Worm (Caenorhabditis elegans): ENCODE results near the gene M199.136.

M199.136 gene

ce11 chrIV:15118390-15118789, at the start of gene M199.136:
M199.136 (plus strand) TSS chrIV:15118690.
- TF ChIP-seq flt-1 (GFP tag; IDR thresholded peaks at IDR 0.05) (no peak), T22C8.4 (GFP tag; IDR thresholded peaks at IDR 0.05) (no peak), cog-1 (tag; optimal IDR thresholded peaks at IDR 0.05) (no peak), med-1 (GFP tag; optimal IDR thresholded peaks at IDR 0.05; ENCODE audit: insufficient read depth) (no peak), tab-1 (GFP tag; IDR thresholded peaks at IDR 0.05) (no peak), ztf-23 (GFP tag; IDR thresholded peaks at IDR 0.05) (no peak), klf-2 (GFP tag; conservative IDR thresholded peaks at IDR 0.05) (no peak), ref-1 (GFP tag; conservative IDR thresholded peaks at IDR 0.05) (no peak), ztf-29 (GFP tag; IDR thresholded peaks at IDR 0.05) (no peak)

ce11 chrIV:15068818-15069217, 49.7 kb upstream of the M199.136 start, which contains the start of gene srt-48:
srt-48 (minus strand) TSS chrIV:15068918.
- TF ChIP-seq flt-1 (GFP tag; IDR thresholded peaks at IDR 0.05) (no peak), tab-1 (GFP tag; IDR thresholded peaks at IDR 0.05) (no peak), med-1 (GFP tag; optimal IDR thresholded peaks at IDR 0.05; ENCODE audit: insufficient read depth) (no peak), ztf-29 (GFP tag; IDR thresholded peaks at IDR 0.05) (no peak), ztf-23 (GFP tag; IDR thresholded peaks at IDR 0.05) (no peak), klf-2 (GFP tag; conservative IDR thresholded peaks at IDR 0.05) (no peak), T22C8.4 (GFP tag; IDR thresholded peaks at IDR 0.05) (no peak)

- TF ChIP-seq ref-1 (GFP tag; conservative IDR thresholded peaks at IDR 0.05), result no peak
- TF ChIP-seq klf-2 (GFP tag; conservative IDR thresholded peaks at IDR 0.05), result no peak
- no peak for TF ChIP-seq flt-1 (GFP tag; IDR thresholded peaks at IDR 0.05)
- no peak for TF ChIP-seq cog-1 (tag; optimal IDR thresholded peaks at IDR 0.05)
- no peak for TF ChIP-seq ztf-29 (GFP tag; IDR thresholded peaks at IDR 0.05)
- no peak for TF ChIP-seq med-1 (GFP tag; optimal IDR thresholded peaks at IDR 0.05; ENCODE audit: insufficient read depth)
These were observed 44.1 kb upstream of the M199.136 start, which contains the start of gene srt-50 for ce11 chrIV:15074392-15074791. srt-50 (plus strand) TSS chrIV:15074692.

- TF ChIP-seq ztf-29 (GFP tag; IDR thresholded peaks at IDR 0.05), result no peak
- TF ChIP-seq cog-1 (tag; optimal IDR thresholded peaks at IDR 0.05), result no peak
- no peak for TF ChIP-seq med-1 (GFP tag; optimal IDR thresholded peaks at IDR 0.05; ENCODE audit: insufficient read depth)
- TF ChIP-seq tab-1 (GFP tag; IDR thresholded peaks at IDR 0.05), result no peak
- TF ChIP-seq klf-2 (GFP tag; conservative IDR thresholded peaks at IDR 0.05), result no peak
- no peak for TF ChIP-seq ref-1 (GFP tag; conservative IDR thresholded peaks at IDR 0.05)
- TF ChIP-seq flt-1 (GFP tag; IDR thresholded peaks at IDR 0.05), result no peak
- no peak for TF ChIP-seq T22C8.4 (GFP tag; IDR thresholded peaks at IDR 0.05)
- TF ChIP-seq ztf-23 (GFP tag; IDR thresholded peaks at IDR 0.05), result no peak
These were observed 20.2 kb upstream of the M199.136 start, which contains the start of gene srt-49 for ce11 chrIV:15098294-15098693. srt-49 (minus strand) TSS chrIV:15098394.

- no peak for TF ChIP-seq med-1 (GFP tag; optimal IDR thresholded peaks at IDR 0.05; ENCODE audit: insufficient read depth)
- TF ChIP-seq cog-1 (tag; optimal IDR thresholded peaks at IDR 0.05), result no peak
- TF ChIP-seq ztf-23 (GFP tag; IDR thresholded peaks at IDR 0.05), result no peak
- no peak for TF ChIP-seq tab-1 (GFP tag; IDR thresholded peaks at IDR 0.05)
- no peak for TF ChIP-seq T22C8.4 (GFP tag; IDR thresholded peaks at IDR 0.05)
- TF ChIP-seq ref-1 (GFP tag; conservative IDR thresholded peaks at IDR 0.05), result no peak
- TF ChIP-seq flt-1 (GFP tag; IDR thresholded peaks at IDR 0.05), result no peak
- TF ChIP-seq klf-2 (GFP tag; conservative IDR thresholded peaks at IDR 0.05), result no peak
- TF ChIP-seq ztf-29 (GFP tag; IDR thresholded peaks at IDR 0.05), result no peak
These were observed 15.2 kb upstream of the M199.136 start, which contains the start of gene srt-44 for ce11 chrIV:15103224-15103679. srt-44 (plus strand) TSS chrIV:15103629.

- no peak for TF ChIP-seq ref-1 (GFP tag; conservative IDR thresholded peaks at IDR 0.05)
- peak; percentile 92 for TF ChIP-seq cog-1 (tag; optimal IDR thresholded peaks at IDR 0.05)
These were observed 11.3 kb upstream of the M199.136 start for ce11 chrIV:15107218-15107617.

- TF ChIP-seq ztf-29 (GFP tag; IDR thresholded peaks at IDR 0.05) (no peak), klf-2 (GFP tag; conservative IDR thresholded peaks at IDR 0.05) (no peak), T22C8.4 (GFP tag; IDR thresholded peaks at IDR 0.05) (no peak), ref-1 (GFP tag; conservative IDR thresholded peaks at IDR 0.05) (no peak)
These were observed 10.0 kb upstream of the M199.136 start, which contains the start of gene M199.2 for ce11 chrIV:15108475-15108874. M199.2 (plus strand) TSS chrIV:15108775.

- TF ChIP-seq ztf-23 (GFP tag; IDR thresholded peaks at IDR 0.05) (no peak), flt-1 (GFP tag; IDR thresholded peaks at IDR 0.05) (no peak), cog-1 (tag; optimal IDR thresholded peaks at IDR 0.05) (no peak), klf-2 (GFP tag; conservative IDR thresholded peaks at IDR 0.05) (no peak), T22C8.4 (GFP tag; IDR thresholded peaks at IDR 0.05) (no peak), ztf-29 (GFP tag; IDR thresholded peaks at IDR 0.05) (no peak)
These were observed 5.4 kb upstream of the M199.136 start, which contains the start of gene M199.134 for ce11 chrIV:15113117-15113516. M199.134 (minus strand) TSS chrIV:15113217.

- TF ChIP-seq ztf-29 (GFP tag; IDR thresholded peaks at IDR 0.05), result no peak
- no peak for TF ChIP-seq cog-1 (tag; optimal IDR thresholded peaks at IDR 0.05)
- TF ChIP-seq med-1 (GFP tag; optimal IDR thresholded peaks at IDR 0.05; ENCODE audit: insufficient read depth), result no peak
- TF ChIP-seq klf-2 (GFP tag; conservative IDR thresholded peaks at IDR 0.05), result no peak
- no peak for TF ChIP-seq flt-1 (GFP tag; IDR thresholded peaks at IDR 0.05)
- no peak for TF ChIP-seq ref-1 (GFP tag; conservative IDR thresholded peaks at IDR 0.05)
- no peak for TF ChIP-seq tab-1 (GFP tag; IDR thresholded peaks at IDR 0.05)
- no peak for TF ChIP-seq ztf-23 (GFP tag; IDR thresholded peaks at IDR 0.05)
- no peak for TF ChIP-seq T22C8.4 (GFP tag; IDR thresholded peaks at IDR 0.05)
These were observed 4.2 kb upstream of the M199.136 start, which contains the start of gene M199.135 for ce11 chrIV:15114324-15114723. M199.135 (plus strand) TSS chrIV:15114624.

ce11 chrIV:15119268-15119667, 778 bp downstream of the M199.136 start:
- TF ChIP-seq cog-1 (tag; optimal IDR thresholded peaks at IDR 0.05) (no peak), tab-1 (GFP tag; IDR thresholded peaks at IDR 0.05) (no peak), med-1 (GFP tag; optimal IDR thresholded peaks at IDR 0.05; ENCODE audit: insufficient read depth) (no peak), flt-1 (GFP tag; IDR thresholded peaks at IDR 0.05) (no peak), klf-2 (GFP tag; conservative IDR thresholded peaks at IDR 0.05) (no peak), T22C8.4 (GFP tag; IDR thresholded peaks at IDR 0.05) (no peak)
